Worm (Caenorhabditis elegans) whole organism, young adult: ENCODE results near the gene F08G12.3.

Source experiments
- C17E4.6 ChIP-seq: fragments of 200-800 bp; sonication (Bioruptor generic); IDR thresholded peaks from 2 replicates; pipeline ENCODE4 v1.3.6; 2022; ENCODE audit warnings: missing genetic modification reagents, missing genetic modification characterization, missing compliant biosample characterization
- F10E7.11 ChIP-seq: sonication (generic microtip); optimal IDR thresholded peaks from 2 replicates; lab custom pipeline; 2017; ENCODE audit warnings: mild to moderate bottlenecking, missing genetic modification characterization, moderate library complexity, missing compliant biosample characterization
- F23B12.7 ChIP-seq: sonication (generic microtip); optimal IDR thresholded peaks from 2 replicates; lab custom pipeline; 2017; ENCODE audit warnings: missing genetic modification characterization, mild to moderate bottlenecking, missing compliant biosample characterization, antibody characterized with exemption, moderate library complexity; ENCODE audit not compliant: insufficient read depth
- F49E8.2 ChIP-seq: sonication (generic microtip); optimal IDR thresholded peaks from 3 replicates; lab custom pipeline; 2017; ENCODE audit warnings: missing genetic modification characterization, mild to moderate bottlenecking, missing compliant biosample characterization, antibody characterized with exemption, moderate library complexity; ENCODE audit not compliant: insufficient read depth
- F52B5.7 ChIP-seq: sonication (generic microtip); optimal IDR thresholded peaks from 2 replicates; lab custom pipeline; 2016; ENCODE audit warnings: mild to moderate bottlenecking, missing genetic modification characterization, missing compliant biosample characterization
- K11D2.4 ChIP-seq: fragments of 200-800 bp; sonication (Bioruptor generic); IDR thresholded peaks from 2 replicates; pipeline ENCODE4 v1.3.6; 2022; ENCODE audit warnings: missing genetic modification reagents, missing genetic modification characterization, missing compliant biosample characterization
- T07F8.4 ChIP-seq: sonication (generic microtip); optimal IDR thresholded peaks from 2 replicates; lab custom pipeline; 2016; ENCODE audit warnings: mild to moderate bottlenecking, missing genetic modification characterization, moderate library complexity, missing compliant biosample characterization
- Y53F4B.3 ChIP-seq: fragments of 200-800 bp; sonication (Bioruptor generic); IDR thresholded peaks from 2 replicates; pipeline ENCODE4 v1.3.6; 2022; ENCODE audit warnings: missing genetic modification reagents, missing genetic modification characterization, missing compliant biosample characterization
- Y53G8AR.9 ChIP-seq: fragments of 200-800 bp; sonication (Bioruptor generic); conservative IDR thresholded peaks from 2 replicates; pipeline ENCODE4 v1.3.6; 2022; ENCODE audit warnings: missing genetic modification reagents, missing genetic modification characterization, missing compliant biosample characterization
- Y67H2A.10 ChIP-seq: fragments of 200-800 bp; sonication (Bioruptor generic); conservative IDR thresholded peaks from 2 replicates; pipeline ENCODE4 v1.3.6; 2022; ENCODE audit warnings: missing genetic modification reagents, missing genetic modification characterization, missing compliant biosample characterization
- Y79H2A.3 ChIP-seq: fragments of 200-800 bp; sonication (Bioruptor generic); conservative IDR thresholded peaks from 2 replicates; pipeline ENCODE4 v1.3.6; 2022; ENCODE audit warnings: missing genetic modification reagents, missing genetic modification characterization, missing compliant biosample characterization
- Y95B8A.8 ChIP-seq: fragments of 200-800 bp; sonication (Bioruptor generic); IDR thresholded peaks from 2 replicates; pipeline ENCODE4 v1.3.6; 2022; ENCODE audit warnings: missing genetic modification reagents, missing genetic modification characterization, missing compliant biosample characterization
- atf-7 ChIP-seq: sonication (generic microtip); optimal IDR thresholded peaks from 2 replicates; lab custom pipeline; 2017; ENCODE audit warnings: mild to moderate bottlenecking, missing genetic modification characterization, missing compliant biosample characterization
- attf-6 ChIP-seq: fragments of 200-800 bp; sonication (Bioruptor generic); IDR thresholded peaks from 2 replicates; pipeline ENCODE4 v1.3.6; 2022; ENCODE audit warnings: missing genetic modification reagents, missing genetic modification characterization, missing compliant biosample characterization
- bed-1 ChIP-seq: fragments of 200-800 bp; sonication (Bioruptor generic); IDR thresholded peaks from 2 replicates; pipeline ENCODE4 v1.3.6; 2022; ENCODE audit warnings: missing genetic modification reagents, missing genetic modification characterization, missing compliant biosample characterization
- die-1 ChIP-seq: sonication (generic microtip); optimal IDR thresholded peaks from 2 replicates; lab custom pipeline; 2016; ENCODE audit warnings: missing genotype, mild to moderate bottlenecking, missing genetic modification characterization, missing compliant biosample characterization
- dox-1 ChIP-seq: fragments of 200-800 bp; sonication (Bioruptor generic); IDR thresholded peaks from 2 replicates; pipeline ENCODE4 v1.3.6; 2022; ENCODE audit warnings: missing genetic modification reagents, missing genetic modification characterization, missing compliant biosample characterization
- egrh-3 ChIP-seq: fragments of 200-800 bp; sonication (Bioruptor generic); IDR thresholded peaks from 2 replicates; pipeline ENCODE4 v1.3.6; 2022; ENCODE audit warnings: missing genetic modification reagents, missing genetic modification characterization, missing compliant biosample characterization
- hmg-20 ChIP-seq: fragments of 200-800 bp; sonication (Bioruptor generic); IDR thresholded peaks from 2 replicates; pipeline ENCODE4 v1.3.6; 2022; ENCODE audit warnings: missing genetic modification reagents, missing genetic modification characterization, missing compliant biosample characterization
- hsf-1 ChIP-seq: fragments of 200-800 bp; sonication (Bioruptor generic); IDR thresholded peaks from 2 replicates; pipeline ENCODE4 v1.3.6; 2022; ENCODE audit warnings: missing genetic modification reagents, missing genetic modification characterization, missing compliant biosample characterization
- let-526 ChIP-seq: fragments of 200-800 bp; sonication (Bioruptor generic); IDR thresholded peaks from 2 replicates; pipeline ENCODE4 v1.3.6; 2022; ENCODE audit warnings: missing genetic modification reagents, missing genetic modification characterization, missing compliant biosample characterization
- lin-35 ChIP-seq, 3 experiments: fragments of 150-350 bp in 2 of 3; sonication (generic microtip) in 1 of 3; optimal IDR thresholded peaks; 2 replicates each; lab custom pipeline; 2014 to 2018; ENCODE audit warnings: missing biosample characterization in 3 of 3, missing genetic modification characterization in 3 of 3, missing genetic modification reagents in 3 of 3
- lin-54 ChIP-seq: fragments of 200-800 bp; sonication (Bioruptor generic); optimal IDR thresholded peaks from 2 replicates; lab custom pipeline; 2018; ENCODE audit warnings: mild to moderate bottlenecking, missing genetic modification characterization, missing compliant biosample characterization
- lsl-1 ChIP-seq: fragments of 200-800 bp; sonication (Bioruptor generic); optimal IDR thresholded peaks from 2 replicates; lab custom pipeline; 2018; ENCODE audit warnings: mild to moderate bottlenecking, missing genetic modification characterization, moderate library complexity, missing compliant biosample characterization
- madf-10 ChIP-seq: sonication (generic microtip); optimal IDR thresholded peaks from 2 replicates; lab custom pipeline; 2016; ENCODE audit warnings: mild to moderate bottlenecking, missing genetic modification characterization, missing compliant biosample characterization
- mcd-1 ChIP-seq: fragments of 200-800 bp; sonication (Bioruptor generic); IDR thresholded peaks from 2 replicates; pipeline ENCODE4 v1.3.6; 2022; ENCODE audit warnings: missing genetic modification reagents, missing genetic modification characterization, missing compliant biosample characterization
- mxl-1 ChIP-seq: sonication (generic microtip); optimal IDR thresholded peaks from 2 replicates; lab custom pipeline; 2016; ENCODE audit warnings: missing genetic modification characterization, missing compliant biosample characterization
- nfyb-1 ChIP-seq: fragments of 200-800 bp; sonication (Bioruptor generic); IDR thresholded peaks from 2 replicates; pipeline ENCODE4 v1.3.6; 2022; ENCODE audit warnings: missing genetic modification reagents, missing genetic modification characterization, missing compliant biosample characterization
- nhr-120 ChIP-seq: fragments of 200-800 bp; sonication (Bioruptor generic); IDR thresholded peaks from 2 replicates; pipeline ENCODE4 v1.3.6; 2022; ENCODE audit warnings: missing genetic modification characterization, missing compliant biosample characterization
- nhr-80 ChIP-seq: sonication (generic microtip); optimal IDR thresholded peaks from 2 replicates; lab custom pipeline; 2016; ENCODE audit warnings: missing genetic modification characterization, missing compliant biosample characterization
- nhr-90 ChIP-seq: sonication (generic microtip); optimal IDR thresholded peaks from 2 replicates; lab custom pipeline; 2016; ENCODE audit warnings: missing genotype, mild to moderate bottlenecking, missing genetic modification characterization, missing compliant biosample characterization
- pha-4 ChIP-seq: fragments of 150-350 bp; sonication (generic microtip); optimal IDR thresholded peaks from 2 replicates; lab custom pipeline; 2014; ENCODE audit warnings: missing biosample characterization, missing genetic modification reagents, missing genetic modification characterization
- repo-1 ChIP-seq: sonication (generic microtip); optimal IDR thresholded peaks from 2 replicates; lab custom pipeline; 2017; ENCODE audit warnings: mild to moderate bottlenecking, missing genetic modification characterization, missing compliant biosample characterization
- snpc-1.3 ChIP-seq: sonication (generic microtip); optimal IDR thresholded peaks from 2 replicates; lab custom pipeline; 2017; ENCODE audit warnings: missing genetic modification characterization, mild to moderate bottlenecking, missing compliant biosample characterization, antibody characterized with exemption, moderate library complexity, missing genotype, missing genetic modification reagents; ENCODE audit not compliant: insufficient read depth
- snpc-4 ChIP-seq, 5 experiments: fragments of 150-350 bp in 1 of 5; sonication (generic microtip) in 4 of 5; optimal IDR thresholded peaks; 2 replicates each; lab custom pipeline; 2014 to 2018; ENCODE audit warnings: missing genetic modification characterization in 5 of 5, missing biosample characterization in 3 of 5, antibody characterized with exemption in 2 of 5, mild to moderate bottlenecking in 2 of 5, missing compliant biosample characterization in 2 of 5, missing genotype in 2 of 5, moderate library complexity in 2 of 5, missing genetic modification reagents in 1 of 5
- somi-1 ChIP-seq: fragments of 200-800 bp; sonication (Bioruptor generic); optimal IDR thresholded peaks from 2 replicates; lab custom pipeline; 2018; ENCODE audit warnings: mild to moderate bottlenecking, missing genetic modification characterization, missing compliant biosample characterization
- tlf-1 ChIP-seq: fragments of 200-800 bp; sonication (Bioruptor generic); optimal IDR thresholded peaks from 2 replicates; lab custom pipeline; 2018; ENCODE audit warnings: mild to moderate bottlenecking, missing genetic modification characterization, missing compliant biosample characterization
- ztf-18 ChIP-seq: sonication (generic microtip); optimal IDR thresholded peaks from 2 replicates; lab custom pipeline; 2016; ENCODE audit warnings: missing genotype, mild to moderate bottlenecking, missing genetic modification characterization, missing compliant biosample characterization
- ztf-3 ChIP-seq: fragments of 200-800 bp; sonication (Bioruptor generic); optimal IDR thresholded peaks from 2 replicates; lab custom pipeline; 2018; ENCODE audit warnings: mild to moderate bottlenecking, missing genetic modification characterization, missing compliant biosample characterization
- ztf-6 ChIP-seq: fragments of 200-800 bp; sonication (Bioruptor generic); IDR thresholded peaks from 2 replicates; pipeline ENCODE4 v1.3.6; 2022; ENCODE audit warnings: missing genetic modification reagents, missing genetic modification characterization, missing compliant biosample characterization

F08G12.3 gene

ce11 chrX:11299642-11300307, at the start of gene F08G12.3, which contains the start of gene snrp-40.1 (continued):
- TF ChIP-seq pha-4 (tag; lab: Kevin White, UChicago) (no peak), let-526 (GFP tag; lab: Robert Waterston, UW) (no peak), ztf-3 (GFP tag; lab: Kevin White, UChicago) (no peak), T07F8.4 (tag; lab: Kevin White, UChicago) (no peak), Y95B8A.8 (GFP tag; lab: Robert Waterston, UW) (no peak), nhr-90 (tag; lab: Kevin White, UChicago) (no peak), repo-1 (tag; lab: Kevin White, UChicago) (no peak), nhr-120 (GFP tag; lab: Robert Waterston, UW) (no peak), ztf-6 (no peak), tlf-1 (GFP tag; lab: Kevin White, UChicago) (no peak), nhr-80 (tag; lab: Kevin White, UChicago) (peak; percentile 98), mxl-1 (tag; lab: Kevin White, UChicago) (no peak), lin-54 (GFP tag; lab: Kevin White, UChicago) (no peak), F49E8.2 (no peak), K11D2.4 (GFP tag; lab: Robert Waterston, UW) (no peak), F52B5.7 (tag; lab: Kevin White, UChicago) (no peak), lin-35 (GFP tag; optimal IDR thresholded peaks at IDR 0.05; lab: Kevin White, UChicago) (no peak), Y53F4B.3 (GFP tag; lab: Robert Waterston, UW) (no peak), bed-1 (GFP tag; lab: Robert Waterston, UW) (no peak), Y67H2A.10 (no peak), F23B12.7 (peak; percentile 71), Y53G8AR.9 (GFP tag; lab: Robert Waterston, UW) (no peak), lsl-1 (GFP tag; lab: Kevin White, UChicago) (no peak), die-1 (tag; lab: Kevin White, UChicago) (no peak), F10E7.11 (tag; lab: Kevin White, UChicago) (no peak), hsf-1 (no peak), mcd-1 (GFP tag; lab: Robert Waterston, UW) (peak; percentile 91), nfyb-1 (GFP tag; lab: Robert Waterston, UW) (0 out of 2 replicates have a peak, but pooled peaks have one; percentile 57), snpc-1.3 (tag; lab: Kevin White, UChicago) (no peak), ztf-18 (tag; lab: Kevin White, UChicago) (peak; percentile 60)

- TF ChIP-seq dox-1 (GFP tag; lab: Robert Waterston, UW) (no peak), Y67H2A.10 (no peak), F52B5.7 (tag; lab: Kevin White, UChicago) (no peak), C17E4.6 (GFP tag; lab: Robert Waterston, UW) (no peak), lsl-1 (GFP tag; lab: Kevin White, UChicago) (no peak), hmg-20 (GFP tag; lab: Robert Waterston, UW) (no peak), madf-10 (no peak), Y79H2A.3 (GFP tag; lab: Robert Waterston, UW) (no peak), atf-7 (tag; lab: Kevin White, UChicago) (no peak), egrh-3 (no peak), K11D2.4 (GFP tag; lab: Robert Waterston, UW) (no peak), snpc-4 (GFP tag; optimal IDR thresholded peaks at IDR 0.05; lab: Kevin White, UChicago) (no peak), snpc-4 (tag; optimal IDR thresholded peaks at IDR 0.05; lab: Kevin White, UChicago) (no peak), ztf-3 (GFP tag; lab: Kevin White, UChicago) (no peak), F49E8.2 (no peak), attf-6 (GFP tag; lab: Robert Waterston, UW) (no peak), somi-1 (no peak)
Measured at ce11 chrX:11250983-11251382, 49.1 kb upstream of the F08G12.3 start.
